Worm (Caenorhabditis elegans): ENCODE measurements around the gene ebp-2.

- TF ChIP-seq ets-7 (tag; optimal IDR thresholded peaks at IDR 0.05), result no peak
- no peak for TF ChIP-seq ceh-13 (GFP tag; optimal IDR thresholded peaks at IDR 0.05)
- TF ChIP-seq pes-1 (GFP tag; IDR thresholded peaks at IDR 0.05), result no peak
- TF ChIP-seq ama-1 (optimal IDR thresholded peaks at IDR 0.05), result no peak
- TF ChIP-seq aly-1 (tag; optimal IDR thresholded peaks at IDR 0.05), result no peak
- no peak for TF ChIP-seq sea-1 (GFP tag; conservative IDR thresholded peaks at IDR 0.05)
- TF ChIP-seq hmg-4 (GFP tag; optimal IDR thresholded peaks at IDR 0.05), result peak; percentile 22
- peak; percentile 44 for TF ChIP-seq F13C5.2 (tag; optimal IDR thresholded peaks at IDR 0.05)
- no peak for TF ChIP-seq scrt-1 (GFP tag; IDR thresholded peaks at IDR 0.05)
- TF ChIP-seq flt-1 (GFP tag; IDR thresholded peaks at IDR 0.05), result peak; percentile 72
- TF ChIP-seq hnd-1 (tag; optimal IDR thresholded peaks at IDR 0.05), result no peak
- no peak for TF ChIP-seq ceh-36 (tag; optimal IDR thresholded peaks at IDR 0.05)
Measured at ce11 chrII:11473525-11474181, 31.1 kb downstream of the ebp-2 start, which contains the start of the genes metl-1 and W02B12.11.

All from whole organism, early embryonic.